Worm (Caenorhabditis elegans) whole organism, L1 larva: ENCODE data around the gene lido-10.

ENCODE experiments used
- C16A3.4 ChIP-seq: fragments of 150-350 bp; optimal IDR thresholded peaks from 2 replicates; lab custom pipeline; 2014; ENCODE audit warnings: missing biosample characterization, missing genetic modification characterization
- F16B12.6 ChIP-seq: fragments of 150-350 bp; optimal IDR thresholded peaks from 2 replicates; lab custom pipeline; 2014; ENCODE audit warnings: missing biosample characterization, missing genetic modification characterization
- alr-1 ChIP-seq: fragments of 200-800 bp; sonication (Bioruptor generic); optimal IDR thresholded peaks from 2 replicates; lab custom pipeline; 2018; ENCODE audit warnings: borderline replicate concordance, mild to moderate bottlenecking, missing genetic modification characterization, missing compliant biosample characterization
- aly-2 ChIP-seq: fragments of 150-350 bp; optimal IDR thresholded peaks from 2 replicates; lab custom pipeline; 2014; ENCODE audit warnings: missing biosample characterization, missing genetic modification characterization
- ama-1 ChIP-seq: fragments of 150-350 bp; optimal IDR thresholded peaks from 2 replicates; lab custom pipeline; 2014
- blmp-1 ChIP-seq: fragments of 150-350 bp; optimal IDR thresholded peaks from 2 replicates; lab custom pipeline; 2014; ENCODE audit warnings: missing biosample characterization, missing genetic modification characterization
- ceh-63 ChIP-seq: fragments of 200-800 bp; sonication (Bioruptor generic); optimal IDR thresholded peaks from 2 replicates; lab custom pipeline; 2018; ENCODE audit warnings: mild to moderate bottlenecking, missing genetic modification characterization, missing compliant biosample characterization
- ceh-82 ChIP-seq, 3 experiments: fragments of 150-350 bp in 1 of 3; sonication (generic microtip) in 2 of 3; optimal IDR thresholded peaks; 2 replicates each; lab custom pipeline; 2014 to 2017; ENCODE audit warnings: missing biosample characterization in 3 of 3, missing genetic modification characterization in 3 of 3
- ceh-88 ChIP-seq: fragments of 200-800 bp; sonication (Bioruptor generic); IDR thresholded peaks from 2 replicates; pipeline ENCODE4 v1.3.6; 2022; ENCODE audit warnings: missing genetic modification characterization, missing compliant biosample characterization
- ceh-90 ChIP-seq: sonication (generic microtip); optimal IDR thresholded peaks from 2 replicates; lab custom pipeline; 2016; ENCODE audit warnings: missing genetic modification characterization, missing compliant biosample characterization
- efl-3 ChIP-seq: fragments of 200-800 bp; sonication (Bioruptor generic); optimal IDR thresholded peaks from 2 replicates; lab custom pipeline; 2018; ENCODE audit warnings: mild to moderate bottlenecking, missing genetic modification characterization, missing compliant biosample characterization
- elt-2 ChIP-seq: sonication (generic microtip); optimal IDR thresholded peaks from 2 replicates; lab custom pipeline; 2016; ENCODE audit warnings: missing genetic modification characterization, mild to moderate bottlenecking, inconsistent platforms, missing compliant biosample characterization, missing genetic modification reagents
- ets-5 ChIP-seq: fragments of 200-800 bp; sonication (Bioruptor generic); IDR thresholded peaks from 2 replicates; pipeline ENCODE4 v1.3.6; 2022; ENCODE audit warnings: missing genetic modification characterization, missing compliant biosample characterization
- fkh-10 ChIP-seq: sonication (generic microtip); optimal IDR thresholded peaks from 2 replicates; lab custom pipeline; 2017; ENCODE audit warnings: missing biosample characterization, missing genetic modification reagents, missing genetic modification characterization
- hlh-17 ChIP-seq: fragments of 200-800 bp; sonication (Bioruptor generic); optimal IDR thresholded peaks from 2 replicates; lab custom pipeline; 2018; ENCODE audit warnings: missing genetic modification characterization, mild to moderate bottlenecking, missing compliant biosample characterization, moderate library complexity, borderline replicate concordance
- isw-1 ChIP-seq: fragments of 200-800 bp; sonication (Bioruptor generic); IDR thresholded peaks from 2 replicates; pipeline ENCODE4 v1.3.6; 2022; ENCODE audit warnings: missing genetic modification characterization, missing compliant biosample characterization
- lin-15B ChIP-seq: fragments of 150-350 bp; sonication (generic microtip); optimal IDR thresholded peaks from 3 replicates; lab custom pipeline; 2014; ENCODE audit warnings: missing biosample characterization, missing genetic modification characterization
- lin-39 ChIP-seq: fragments of 150-350 bp; optimal IDR thresholded peaks from 2 replicates; lab custom pipeline; 2014; ENCODE audit warnings: missing biosample characterization, missing genetic modification reagents, missing genetic modification characterization
- lsy-2 ChIP-seq, 2 experiments: fragments of 150-350 bp; optimal IDR thresholded peaks; 2 replicates each; lab custom pipeline; 2014; ENCODE audit warnings: missing biosample characterization in 2 of 2, missing genetic modification characterization in 2 of 2
- mab-9 ChIP-seq: fragments of 200-800 bp; sonication (Bioruptor generic); IDR thresholded peaks from 2 replicates; pipeline ENCODE4 v1.3.6; 2022; ENCODE audit warnings: missing genetic modification reagents, missing genetic modification characterization, missing compliant biosample characterization
- mdl-1 ChIP-seq, 2 experiments: fragments of 150-350 bp; optimal IDR thresholded peaks; 2 replicates each; lab custom pipeline; 2014 to 2017; ENCODE audit warnings: missing biosample characterization in 2 of 2, missing genetic modification characterization in 2 of 2, inconsistent platforms in 1 of 2
- mep-1 ChIP-seq: fragments of 150-350 bp; optimal IDR thresholded peaks from 2 replicates; lab custom pipeline; 2014; ENCODE audit warnings: missing biosample characterization, missing genetic modification characterization
- nhr-11 ChIP-seq: fragments of 150-350 bp; optimal IDR thresholded peaks from 2 replicates; lab custom pipeline; 2014; ENCODE audit warnings: missing biosample characterization, missing genetic modification characterization
- nhr-12 ChIP-seq: sonication (generic microtip); optimal IDR thresholded peaks from 2 replicates; lab custom pipeline; 2017; ENCODE audit warnings: missing biosample characterization, missing genetic modification characterization
- nhr-237 ChIP-seq: fragments of 150-350 bp; optimal IDR thresholded peaks from 2 replicates; lab custom pipeline; 2014; ENCODE audit warnings: missing biosample characterization, missing genetic modification characterization
- nhr-47 ChIP-seq: sonication (generic microtip); optimal IDR thresholded peaks from 2 replicates; lab custom pipeline; 2016; ENCODE audit warnings: mild to moderate bottlenecking, missing genetic modification characterization, moderate library complexity, missing compliant biosample characterization
- nhr-77 ChIP-seq: fragments of 150-350 bp; optimal IDR thresholded peaks from 2 replicates; lab custom pipeline; 2014; ENCODE audit warnings: missing biosample characterization, missing genetic modification characterization
- nhr-84 ChIP-seq: sonication (generic microtip); optimal IDR thresholded peaks from 2 replicates; lab custom pipeline; 2017; ENCODE audit warnings: missing biosample characterization, missing genetic modification characterization
- pag-3 ChIP-seq: sonication (generic microtip); optimal IDR thresholded peaks from 2 replicates; lab custom pipeline; 2017; ENCODE audit warnings: missing genetic modification characterization, mild to moderate bottlenecking, missing compliant biosample characterization, antibody characterized with exemption, borderline replicate concordance; ENCODE audit not compliant: insufficient read depth
- pax-3 ChIP-seq: fragments of 200-800 bp; sonication (Bioruptor generic); optimal IDR thresholded peaks from 2 replicates; lab custom pipeline; 2018; ENCODE audit warnings: mild to moderate bottlenecking, missing genetic modification characterization, moderate library complexity, missing compliant biosample characterization
- rnt-1 ChIP-seq: sonication (generic microtip); optimal IDR thresholded peaks from 2 replicates; lab custom pipeline; 2016; ENCODE audit warnings: mild to moderate bottlenecking, missing genetic modification characterization, moderate library complexity, missing compliant biosample characterization
- snpc-4 ChIP-seq: fragments of 150-350 bp; optimal IDR thresholded peaks from 2 replicates; lab custom pipeline; 2014; ENCODE audit warnings: missing biosample characterization, missing genetic modification characterization
- sox-4 ChIP-seq: sonication (generic microtip); optimal IDR thresholded peaks from 2 replicates; lab custom pipeline; 2016; ENCODE audit warnings: missing genetic modification characterization, missing compliant biosample characterization
- swsn-7 ChIP-seq: sonication (generic microtip); optimal IDR thresholded peaks from 2 replicates; lab custom pipeline; 2016; ENCODE audit warnings: missing genetic modification characterization, missing compliant biosample characterization
- tbx-2 ChIP-seq: sonication (generic microtip); optimal IDR thresholded peaks from 2 replicates; lab custom pipeline; 2016; ENCODE audit warnings: missing genetic modification characterization, missing compliant biosample characterization
- tlp-1 ChIP-seq: fragments of 150-350 bp; optimal IDR thresholded peaks from 2 replicates; lab custom pipeline; 2014; ENCODE audit warnings: missing biosample characterization, missing genetic modification characterization
- unc-130 ChIP-seq: fragments of 150-350 bp; optimal IDR thresholded peaks from 2 replicates; lab custom pipeline; 2017; ENCODE audit warnings: missing biosample characterization, missing genetic modification characterization, inconsistent platforms
- unc-86 ChIP-seq: sonication (generic microtip); optimal IDR thresholded peaks from 2 replicates; lab custom pipeline; 2016; ENCODE audit warnings: missing genetic modification characterization, missing compliant biosample characterization
- unc-98 ChIP-seq: fragments of 200-800 bp; sonication (Bioruptor generic); IDR thresholded peaks from 2 replicates; pipeline ENCODE4 v1.3.6; 2022; ENCODE audit warnings: missing genetic modification characterization, missing compliant biosample characterization
- ztf-11 ChIP-seq, 2 experiments: sonication (generic microtip); optimal IDR thresholded peaks; 2 replicates each; lab custom pipeline; 2016 to 2017; ENCODE audit warnings: missing genetic modification characterization in 2 of 2, missing biosample characterization in 1 of 2, missing compliant biosample characterization in 1 of 2

The lido-10 gene

DNA sequence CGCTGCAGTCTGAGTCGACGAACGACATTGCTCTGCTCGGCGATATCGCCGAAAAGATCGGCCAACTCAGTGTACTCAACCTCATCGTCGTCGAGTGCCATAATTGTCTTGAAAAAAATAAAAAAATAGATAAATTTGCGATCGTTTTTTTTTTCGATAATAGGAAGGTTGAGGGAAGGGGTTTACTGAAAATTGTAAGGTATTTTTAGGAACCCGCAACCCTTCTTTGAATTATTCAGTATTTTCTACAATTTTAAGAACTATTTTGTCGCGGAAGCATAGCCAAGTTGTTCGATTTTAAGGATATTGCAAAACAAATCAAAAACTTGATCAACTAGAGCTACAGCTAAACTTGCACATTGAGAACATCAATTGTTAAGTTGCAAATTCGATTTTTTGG lies 9.8 kb downstream of the lido-10 start, which contains the start of gene C41H7.9:
Gene C41H7.9, minus strand, starts transcription at position 101 of the 400 bp plus-strand sequence.
- TF ChIP-seq nhr-47 (tag; lab: Kevin White, UChicago) (no peak), snpc-4 (no peak), lin-39 (tag; lab: Kevin White, UChicago) (no peak), mep-1 (no peak), nhr-11 (tag; lab: Kevin White, UChicago) (no peak)
- TF ChIP-seq, all 84 proteins: peak for 0

DNA sequence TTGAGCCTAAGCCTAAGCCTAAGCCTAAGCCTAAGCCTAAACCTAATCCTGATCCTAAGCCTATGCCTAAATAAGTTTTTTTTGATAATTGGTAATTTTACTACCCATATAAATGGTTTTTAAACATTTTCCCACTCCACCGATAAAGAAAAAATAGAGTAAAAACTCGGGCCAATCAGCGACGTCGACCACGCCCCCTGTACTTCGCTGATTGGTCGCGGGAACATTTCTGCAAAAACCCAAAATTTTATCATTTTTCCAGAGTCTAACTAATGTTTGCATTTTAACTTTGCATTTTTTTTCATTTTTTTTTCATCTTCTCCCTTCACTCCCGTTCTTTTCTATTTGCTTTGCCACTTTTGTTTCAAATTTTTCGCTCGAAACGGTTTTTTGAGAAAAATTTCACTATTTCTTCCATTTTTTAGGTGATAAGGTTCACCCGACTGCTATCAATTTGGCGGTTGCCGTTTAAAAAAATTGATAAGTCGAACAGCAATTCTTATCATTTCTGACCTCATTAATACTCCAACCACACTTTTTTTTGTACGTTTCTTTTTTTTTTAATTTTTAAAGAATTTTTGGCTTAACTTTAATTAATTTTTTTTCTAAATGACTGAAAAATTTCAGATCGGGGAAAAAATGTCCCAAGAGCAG lies 12.0 kb downstream of the lido-10 start, which contains the start of gene C41H7.2:
Gene C41H7.2, plus strand, starts transcription at position 622 of the 654 bp plus-strand sequence.
- TF ChIP-seq blmp-1 (tag; lab: Kevin White, UChicago) (no peak), tlp-1 (tag; lab: Kevin White, UChicago) (peak; percentile 40), elt-2 (tag; lab: Kevin White, UChicago) (peak; percentile 78)

DNA sequence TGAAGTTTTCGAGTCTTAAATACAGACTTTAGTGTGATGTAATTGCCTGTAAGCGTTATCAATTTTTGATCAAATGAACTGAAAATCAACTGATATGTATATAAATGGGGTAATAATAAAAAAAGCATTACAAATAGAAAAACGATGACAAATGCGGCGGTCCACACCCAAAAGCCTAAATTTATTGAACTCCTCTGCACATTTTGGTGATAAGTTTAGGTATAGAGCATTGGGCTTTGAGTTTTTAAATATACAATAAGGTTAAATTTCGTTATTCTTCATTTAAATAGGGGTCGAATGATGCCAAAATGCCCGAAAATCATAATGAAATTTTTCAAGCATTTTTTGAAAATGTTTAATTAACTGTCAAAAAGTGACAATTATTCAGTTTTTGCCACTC lies 17.5 kb downstream of the lido-10 start, which contains the start of gene clec-3:
Gene clec-3, minus strand, starts transcription at position 101 of the 400 bp plus-strand sequence.
- no peak for TF ChIP-seq isw-1 (GFP tag; lab: Robert Waterston, UW)
- no peak for TF ChIP-seq tbx-2
- no peak for TF ChIP-seq mab-9 (GFP tag; lab: Robert Waterston, UW)
- TF ChIP-seq alr-1 (tag; lab: Kevin White, UChicago), result no peak
- no peak for TF ChIP-seq nhr-77 (tag; lab: Kevin White, UChicago)
- TF ChIP-seq nhr-12 (tag; lab: Kevin White, UChicago), result no peak
- no peak for TF ChIP-seq lsy-2 (tag; optimal IDR thresholded peaks at IDR 0.05; lab: Kevin White, UChicago)
- no peak for TF ChIP-seq ceh-90
- TF ChIP-seq ama-1, result no peak
- no peak for TF ChIP-seq pax-3 (tag; lab: Kevin White, UChicago)
- TF ChIP-seq unc-130 (tag; lab: Kevin White, UChicago), result no peak
- TF ChIP-seq ztf-11 (tag; optimal IDR thresholded peaks at IDR 0.05; lab: Kevin White, UChicago), result no peak

DNA sequence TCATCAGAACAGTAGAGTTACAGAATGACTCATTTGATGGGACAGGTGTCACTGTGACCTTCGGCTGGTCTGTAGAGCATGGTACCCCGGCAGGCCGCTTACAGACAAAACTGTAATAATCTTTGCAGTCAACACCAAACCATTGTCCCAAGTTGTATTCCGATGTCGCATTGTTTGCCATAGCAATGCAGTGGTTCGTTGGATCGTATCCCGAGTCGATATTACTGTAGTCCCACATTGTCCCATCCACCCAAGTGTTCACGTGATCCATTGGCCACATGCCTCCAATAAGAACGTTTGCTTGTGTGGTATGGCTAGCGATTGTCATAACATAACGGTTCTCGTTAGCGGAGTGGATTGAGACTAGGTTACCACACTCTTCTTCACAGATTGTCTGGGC lies 18.6 kb downstream of the lido-10 start:
- TF ChIP-seq lin-15B (tag; lab: Kevin White, UChicago) (no peak), C16A3.4 (tag; lab: Kevin White, UChicago) (no peak), lsy-2 (tag; optimal IDR thresholded peaks at IDR 0.05; lab: Kevin White, UChicago) (no peak), unc-86 (tag; lab: Kevin White, UChicago) (no peak), mdl-1 (tag; optimal IDR thresholded peaks at IDR 0.05; lab: Kevin White, UChicago) (no peak), ceh-88 (GFP tag; lab: Robert Waterston, UW) (no peak), hlh-17 (GFP tag; lab: Kevin White, UChicago) (no peak), nhr-84 (tag; lab: Kevin White, UChicago) (no peak), isw-1 (GFP tag; lab: Robert Waterston, UW) (no peak), pag-3 (tag; lab: Kevin White, UChicago) (no peak), ceh-63 (GFP tag; lab: Kevin White, UChicago) (no peak), aly-2 (tag; lab: Kevin White, UChicago) (no peak), F16B12.6 (tag; lab: Kevin White, UChicago) (no peak), ets-5 (GFP tag; lab: Robert Waterston, UW) (no peak), elt-2 (tag; lab: Kevin White, UChicago) (no peak)

DNA sequence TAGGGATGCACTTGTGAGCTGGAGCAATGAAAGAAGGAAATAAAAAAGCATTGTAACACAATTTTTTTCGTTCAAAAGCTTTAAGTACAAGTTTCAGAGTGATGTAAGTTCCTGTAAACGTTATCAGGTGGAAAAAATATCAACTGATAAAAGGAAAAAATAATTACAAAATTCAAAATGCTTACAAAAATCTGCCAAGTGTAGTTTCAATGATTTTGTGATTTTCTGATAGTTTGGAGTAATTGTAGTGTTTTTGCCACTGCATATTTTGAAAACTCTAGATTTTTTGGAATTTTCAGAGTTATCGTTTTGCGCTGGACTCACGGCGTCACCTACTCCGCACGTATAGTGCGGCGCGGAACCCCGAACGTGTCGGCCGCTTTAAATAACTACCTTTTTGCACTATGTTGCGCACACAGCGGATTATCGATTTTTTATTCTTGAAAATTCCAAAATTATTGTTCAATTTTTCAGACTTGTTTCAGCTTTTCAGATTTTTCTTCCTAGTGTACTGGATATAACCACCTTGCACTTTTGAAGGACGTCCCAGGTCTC lies 21.1 kb downstream of the lido-10 start, which contains the start of gene clec-2:
Gene clec-2, minus strand, starts transcription at position 51 of the 555 bp plus-strand sequence.
- no peak for TF ChIP-seq fkh-10 (GFP tag; lab: Kevin White, UChicago)
- TF ChIP-seq F16B12.6 (tag; lab: Kevin White, UChicago), result no peak
- TF ChIP-seq unc-98 (GFP tag; lab: Robert Waterston, UW), result no peak
- TF ChIP-seq aly-2 (tag; lab: Kevin White, UChicago), result no peak
- TF ChIP-seq ceh-88 (GFP tag; lab: Robert Waterston, UW), result no peak
- TF ChIP-seq swsn-7 (tag; lab: Kevin White, UChicago), result no peak
- TF ChIP-seq nhr-47 (tag; lab: Kevin White, UChicago), result no peak
- no peak for TF ChIP-seq sox-4
- TF ChIP-seq pax-3 (tag; lab: Kevin White, UChicago), result no peak
- TF ChIP-seq isw-1 (GFP tag; lab: Robert Waterston, UW), result no peak
- no peak for TF ChIP-seq efl-3 (GFP tag; lab: Kevin White, UChicago)
- no peak for TF ChIP-seq lsy-2 (tag; optimal IDR thresholded peaks at IDR 0.05; lab: Kevin White, UChicago)
- no peak for TF ChIP-seq ama-1
- TF ChIP-seq rnt-1 (tag; lab: Kevin White, UChicago), result no peak
- TF ChIP-seq ceh-82 (tag; optimal IDR thresholded peaks at IDR 0.05; lab: Kevin White, UChicago), result no peak
- TF ChIP-seq nhr-237 (tag; lab: Kevin White, UChicago), result no peak
